Worm (Caenorhabditis elegans): ENCODE data around the gene srab-21.

DNA sequence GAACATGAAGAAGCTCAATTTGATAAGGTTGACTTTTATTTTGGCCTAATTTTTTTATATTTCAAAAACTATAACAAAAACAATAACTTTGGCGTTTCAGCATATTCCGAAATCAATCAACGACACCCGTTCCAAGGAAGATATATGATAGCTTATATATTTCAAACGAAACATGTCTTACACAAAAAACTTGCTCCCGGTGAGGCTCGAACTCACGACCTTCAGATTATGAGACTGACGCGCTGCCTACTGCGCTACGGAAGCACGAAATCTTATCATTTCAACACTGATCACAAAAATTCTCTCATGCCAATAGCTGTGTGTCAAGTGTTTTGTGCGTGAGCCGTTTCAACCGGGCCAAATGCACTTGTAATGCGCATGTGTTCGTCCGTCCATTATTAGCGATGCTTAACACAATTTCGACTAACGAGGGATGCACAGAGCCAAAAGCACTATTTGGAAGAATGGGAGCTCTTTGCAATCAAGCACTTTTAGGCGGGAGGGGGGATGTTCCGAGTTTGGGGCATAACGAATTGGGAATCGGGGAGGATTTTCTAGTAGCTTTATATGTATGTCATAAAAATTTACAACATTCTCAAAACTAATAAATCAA, 31.0 kb upstream of the srab-21 start:
- TF ChIP-seq odd-2 (tag; optimal IDR thresholded peaks at IDR 0.05) (no peak), sdc-2 (tag; optimal IDR thresholded peaks at IDR 0.05) (no peak), tbx-2 (tag; optimal IDR thresholded peaks at IDR 0.05) (no peak)
